Fruit fly (Drosophila melanogaster) whole organism, pupa: Measurements from ENCODE around the gene CG42748.

Experiments used
- CG14655 ChIP-seq: fragments of 200-800 bp; sonication (Bioruptor generic); optimal IDR thresholded peaks from 3 replicates; lab custom pipeline; 2017; ENCODE audit warnings: mild to moderate bottlenecking, missing biosample characterization, missing genetic modification reagents, missing genetic modification characterization
- CG9948 ChIP-seq: fragments of 200-800 bp; sonication (Bioruptor generic); optimal IDR thresholded peaks from 2 replicates; lab custom pipeline; 2018; ENCODE audit warnings: missing biosample characterization, mild to moderate bottlenecking, missing genetic modification characterization, moderate library complexity

DNA sequence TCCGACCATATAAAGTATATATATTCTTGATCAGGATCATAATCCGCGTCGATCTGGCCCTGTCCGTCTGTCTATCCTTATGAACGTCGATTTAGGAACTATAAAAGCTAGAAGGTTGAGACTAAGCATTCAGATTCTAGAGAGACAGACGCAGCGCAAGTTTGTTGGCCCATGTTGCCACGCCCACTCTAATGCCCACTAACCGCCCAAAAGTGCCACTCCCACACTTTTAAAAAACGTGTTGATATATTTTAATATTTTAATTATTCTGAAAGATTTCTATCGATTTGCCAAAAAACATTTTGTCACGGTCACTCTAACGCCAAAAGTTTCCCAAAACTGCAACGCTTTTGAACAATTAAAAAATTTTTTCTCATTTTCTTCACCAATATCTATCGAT lies 32.3 kb downstream of the CG42748 start:
- TF ChIP-seq CG14655 (GFP tag; lab: Kevin White, UChicago) (no peak), CG9948 (tag; lab: Kevin White, UChicago) (no peak)
